Fruit fly (Drosophila melanogaster): ENCODE results near the gene CG31517.

dm6 chr3R:13980956-13981355, 32.7 kb downstream of the CG31517 start:
- TF ChIP-seq HmgD (GFP tag; optimal IDR thresholded peaks at IDR 0.05) (no peak), gem (tag; optimal IDR thresholded peaks at IDR 0.05) (no peak), Dbx (GFP tag; IDR thresholded peaks at IDR 0.05) (no peak), Opbp (GFP tag; IDR thresholded peaks at IDR 0.05; ENCODE audit: partially characterized antibody) (no peak), CG6854 (GFP tag; optimal IDR thresholded peaks at IDR 0.05) (no peak), gcm (GFP tag; optimal IDR thresholded peaks at IDR 0.05) (no peak), ems (GFP tag; optimal IDR thresholded peaks at IDR 0.05) (no peak), Oli (tag; optimal IDR thresholded peaks at IDR 0.05) (no peak), da (GFP tag; optimal IDR thresholded peaks at IDR 0.05) (no peak), CG34422 (GFP tag; IDR thresholded peaks at IDR 0.05) (no peak)

Data from whole organism, embryonic.